Worm (Caenorhabditis elegans) whole organism, L3 larva: Measurements from ENCODE around the gene gcp-2.1.
"Not testable (repeated sequence)": the region's sequence is repeated elsewhere in the genome, so short reads cannot be mapped to it uniquely, and the experiment has no call there.

Experiments
- ZK546.5 ChIP-seq: sonication (generic microtip); optimal IDR thresholded peaks from 2 replicates; lab custom pipeline; 2017; ENCODE audit warnings: missing biosample characterization, missing genetic modification characterization
- aly-2 ChIP-seq: fragments of 150-350 bp; optimal IDR thresholded peaks from 2 replicates; lab custom pipeline; 2014; ENCODE audit warnings: missing biosample characterization, missing genetic modification characterization
- ama-1 ChIP-seq: fragments of 150-350 bp; optimal IDR thresholded peaks from 2 replicates; lab custom pipeline; 2018
- ceh-28 ChIP-seq: fragments of 150-350 bp; optimal IDR thresholded peaks from 2 replicates; lab custom pipeline; 2014; ENCODE audit warnings: missing biosample characterization, missing genetic modification reagents, missing genetic modification characterization
- egl-5 ChIP-seq: fragments of 150-350 bp; optimal IDR thresholded peaks from 2 replicates; lab custom pipeline; 2017; ENCODE audit warnings: missing biosample characterization, missing genetic modification reagents, missing genetic modification characterization, inconsistent platforms
- elt-2 ChIP-seq: sonication (generic microtip); optimal IDR thresholded peaks from 2 replicates; lab custom pipeline; 2016; ENCODE audit warnings: missing genetic modification reagents, mild to moderate bottlenecking, missing genetic modification characterization, missing compliant biosample characterization
- fkh-10 ChIP-seq: sonication (generic microtip); optimal IDR thresholded peaks from 2 replicates; lab custom pipeline; 2017; ENCODE audit warnings: missing biosample characterization, missing genetic modification reagents, missing genetic modification characterization
- fos-1 ChIP-seq: fragments of 150-350 bp; optimal IDR thresholded peaks from 2 replicates; lab custom pipeline; 2014; ENCODE audit warnings: missing biosample characterization, missing genetic modification characterization
- hmg-11 ChIP-seq: sonication (generic microtip); optimal IDR thresholded peaks from 2 replicates; lab custom pipeline; 2016; ENCODE audit warnings: missing genetic modification characterization, missing compliant biosample characterization
- jun-1 ChIP-seq: fragments of 150-350 bp; optimal IDR thresholded peaks from 2 replicates; lab custom pipeline; 2014; ENCODE audit warnings: missing biosample characterization, missing genetic modification reagents, missing genetic modification characterization
- lin-15B ChIP-seq: fragments of 150-350 bp; optimal IDR thresholded peaks from 2 replicates; lab custom pipeline; 2014; ENCODE audit warnings: missing biosample characterization, missing genetic modification characterization
- lin-39 ChIP-seq: fragments of 150-350 bp; optimal IDR thresholded peaks from 2 replicates; lab custom pipeline; 2018; ENCODE audit warnings: missing biosample characterization, missing genetic modification reagents, missing genetic modification characterization
- mdl-1 ChIP-seq: fragments of 150-350 bp; optimal IDR thresholded peaks from 2 replicates; lab custom pipeline; 2014; ENCODE audit warnings: missing biosample characterization, missing genetic modification characterization
- nfya-1 ChIP-seq: sonication (generic microtip); optimal IDR thresholded peaks from 2 replicates; lab custom pipeline; 2017; ENCODE audit warnings: missing genetic modification characterization, mild to moderate bottlenecking, missing compliant biosample characterization, antibody characterized with exemption, moderate library complexity; ENCODE audit not compliant: insufficient read depth
- nhr-11 ChIP-seq: fragments of 150-350 bp; optimal IDR thresholded peaks from 2 replicates; lab custom pipeline; 2014; ENCODE audit warnings: missing biosample characterization, missing genetic modification characterization
- nhr-25 ChIP-seq: sonication (generic microtip); optimal IDR thresholded peaks from 2 replicates; lab custom pipeline; 2017; ENCODE audit warnings: missing biosample characterization, missing genetic modification characterization
- nhr-28 ChIP-seq: fragments of 150-350 bp; optimal IDR thresholded peaks from 2 replicates; lab custom pipeline; 2014; ENCODE audit warnings: missing biosample characterization, missing genetic modification characterization
- nhr-76 ChIP-seq: fragments of 150-350 bp; sonication (generic microtip); optimal IDR thresholded peaks from 5 replicates; lab custom pipeline; 2014; ENCODE audit warnings: missing biosample characterization, missing genetic modification characterization
- pha-4 ChIP-seq: fragments of 150-350 bp; optimal IDR thresholded peaks from 2 replicates; lab custom pipeline; 2014; ENCODE audit warnings: missing biosample characterization, missing genetic modification reagents, missing genetic modification characterization
- pqm-1 ChIP-seq: fragments of 150-350 bp; optimal IDR thresholded peaks from 2 replicates; lab custom pipeline; 2017; ENCODE audit warnings: missing biosample characterization, missing genetic modification characterization, inconsistent platforms
- sea-2 ChIP-seq: fragments of 150-350 bp; sonication (generic microtip); optimal IDR thresholded peaks from 4 replicates; lab custom pipeline; 2014; ENCODE audit warnings: missing biosample characterization, missing genetic modification reagents, missing genetic modification characterization
- skn-1 ChIP-seq: fragments of 150-350 bp; optimal IDR thresholded peaks from 2 replicates; lab custom pipeline; 2014; ENCODE audit warnings: missing biosample characterization, missing genetic modification characterization
- snpc-4 ChIP-seq: fragments of 150-350 bp; optimal IDR thresholded peaks from 2 replicates; lab custom pipeline; 2014; ENCODE audit warnings: missing biosample characterization, missing genetic modification characterization
- tbx-2 ChIP-seq: sonication (generic microtip); optimal IDR thresholded peaks from 2 replicates; lab custom pipeline; 2016; ENCODE audit warnings: mild to moderate bottlenecking, missing genetic modification characterization, missing compliant biosample characterization
- unc-39 ChIP-seq: sonication (generic microtip); optimal IDR thresholded peaks from 4 replicates; lab custom pipeline; 2017; ENCODE audit warnings: missing biosample characterization, missing genetic modification characterization
- zag-1 ChIP-seq: fragments of 150-350 bp; optimal IDR thresholded peaks from 2 replicates; lab custom pipeline; 2014; ENCODE audit warnings: missing biosample characterization, missing genetic modification characterization
- ztf-4 ChIP-seq: fragments of 150-350 bp; optimal IDR thresholded peaks from 2 replicates; lab custom pipeline; 2014; ENCODE audit warnings: missing biosample characterization, missing genetic modification characterization

The gcp-2.1 gene

DNA sequence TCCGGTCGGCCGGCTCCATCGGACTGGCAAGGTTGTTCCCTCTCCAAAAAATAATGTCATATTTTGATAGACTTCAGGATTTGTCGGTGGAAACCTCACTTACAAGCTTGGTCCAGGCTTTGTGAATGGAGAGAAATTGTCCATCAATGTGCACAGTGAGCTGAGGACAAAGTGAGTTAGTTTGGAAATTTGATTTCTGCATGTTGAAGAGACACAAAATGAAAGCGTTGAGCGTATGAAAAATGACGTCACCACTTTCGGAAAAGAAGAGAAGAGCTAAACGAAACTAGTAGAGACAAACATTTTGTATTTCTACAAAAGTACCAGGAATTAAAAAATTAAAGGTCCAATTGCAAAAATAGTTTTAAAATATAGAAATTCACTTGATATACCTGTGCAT, 3.4 kb downstream of the gcp-2.1 start:
- peak; percentile 94 for TF ChIP-seq fkh-10 (GFP tag; lab: Kevin White, UChicago)
- no peak for TF ChIP-seq nhr-76 (tag; lab: Kevin White, UChicago)
- no peak for TF ChIP-seq ceh-28 (tag; lab: Kevin White, UChicago)
- TF ChIP-seq lin-39 (tag; lab: Kevin White, UChicago): no peak

DNA sequence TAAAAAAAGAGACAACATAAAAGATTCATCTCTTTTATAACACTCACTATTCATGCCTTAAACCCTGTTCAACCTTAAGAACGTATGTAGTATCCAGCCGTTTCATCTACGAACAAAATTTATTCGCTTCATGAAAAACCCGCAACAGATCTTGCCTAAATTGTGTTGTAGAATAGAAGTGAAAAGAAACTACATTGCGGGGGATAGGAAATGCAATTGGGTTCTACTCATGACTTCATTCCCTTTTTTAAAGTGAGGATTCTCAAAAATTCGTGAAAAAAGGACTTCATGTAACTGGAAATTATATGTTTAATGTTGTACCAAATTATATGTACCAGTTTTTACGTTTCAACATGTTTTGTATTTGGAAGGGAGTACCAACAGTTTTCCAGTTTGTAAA, 7.4 kb downstream of the gcp-2.1 start:
- TF ChIP-seq unc-39 (tag; lab: Kevin White, UChicago) (no peak), nhr-28 (tag; lab: Kevin White, UChicago) (no peak), fkh-10 (GFP tag; lab: Kevin White, UChicago) (peak; percentile 36)

DNA sequence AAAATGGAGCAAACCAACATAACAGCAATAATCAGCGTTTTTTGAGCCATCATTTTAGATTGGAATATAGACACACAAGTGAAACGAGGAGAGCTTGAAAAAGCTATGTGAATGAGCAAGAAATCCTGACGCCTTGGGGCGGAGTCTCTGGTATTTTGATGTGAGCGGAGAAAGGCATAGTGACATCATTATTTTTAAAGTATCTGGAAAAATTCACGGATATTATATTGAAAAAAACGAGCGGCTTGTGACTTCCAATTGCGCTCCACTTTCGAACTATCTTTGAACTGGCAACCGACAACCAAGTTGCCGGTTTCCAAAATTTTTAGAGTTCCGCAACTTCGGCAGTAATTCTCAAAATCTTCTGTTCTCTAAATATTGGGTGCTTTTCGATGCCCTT, 9.6 kb downstream of the gcp-2.1 start, which contains the start of gene nlp-64:
Gene nlp-64 (minus strand): TSS at position 101 of the 400 bp plus-strand sequence.
- TF ChIP-seq zag-1 (tag; lab: Kevin White, UChicago) (no peak), ama-1 (lab: Kevin White, UChicago) (no peak)
- TF ChIP-seq, all 47 proteins: peak for 0

DNA sequence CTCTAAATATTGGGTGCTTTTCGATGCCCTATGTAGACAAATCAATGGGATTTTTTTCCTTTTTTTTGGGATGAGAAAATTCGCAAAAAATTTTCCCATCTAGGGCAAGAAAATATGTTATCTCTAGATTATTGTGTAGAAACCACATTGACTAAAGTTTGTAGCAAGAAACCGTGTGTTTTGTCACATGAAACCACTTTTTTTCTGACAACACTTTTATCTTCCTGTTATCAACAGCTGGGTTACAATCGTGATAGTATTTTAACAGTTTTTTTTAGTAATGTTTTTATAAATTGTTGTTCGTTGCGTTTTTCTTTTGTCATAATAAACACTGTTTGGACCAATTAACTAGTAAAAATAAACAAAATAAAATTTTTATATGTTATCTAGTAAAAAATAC, 10.6 kb downstream of the gcp-2.1 start:
- no peak for TF ChIP-seq snpc-4 (tag; lab: Kevin White, UChicago)
- peak; percentile 21 for TF ChIP-seq elt-2 (tag; lab: Kevin White, UChicago)
- no peak for TF ChIP-seq lin-39 (tag; lab: Kevin White, UChicago)
- peak; percentile 20 for TF ChIP-seq pqm-1 (tag; lab: Kevin White, UChicago)

DNA sequence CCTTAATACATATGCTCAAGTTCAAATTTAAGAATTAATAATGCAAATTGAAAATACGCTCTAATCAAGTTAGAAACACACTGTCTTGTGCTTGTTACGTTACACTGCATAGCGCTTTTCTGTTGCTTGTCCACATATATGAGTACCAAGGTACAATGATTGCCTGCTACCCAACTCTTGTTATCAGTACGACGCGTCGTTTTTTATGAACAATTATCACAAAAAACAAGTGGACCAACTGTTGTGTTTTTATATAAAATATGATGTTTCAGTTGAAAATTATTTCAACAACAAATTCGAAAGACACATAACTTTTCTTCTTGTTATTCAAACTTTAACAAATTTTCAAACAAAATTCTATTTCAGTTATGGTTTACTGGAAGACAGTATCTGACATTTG, 11.3 kb downstream of the gcp-2.1 start, which contains the start of gene M02E1.4:
Gene M02E1.4 (plus strand): TSS at position 367 of the 400 bp plus-strand sequence.
- TF ChIP-seq pqm-1 (tag; lab: Kevin White, UChicago) (peak; percentile 70), elt-2 (tag; lab: Kevin White, UChicago) (peak; percentile 65), ZK546.5 (no peak), pha-4 (tag; lab: Kevin White, UChicago) (peak; percentile 45), ztf-4 (tag; lab: Kevin White, UChicago) (no peak), tbx-2 (no peak), nfya-1 (no peak), jun-1 (tag; lab: Kevin White, UChicago) (no peak), fos-1 (tag; lab: Kevin White, UChicago) (no peak), nhr-25 (tag; lab: Kevin White, UChicago) (no peak), zag-1 (tag; lab: Kevin White, UChicago) (no peak)
- TF ChIP-seq, all 47 proteins: peak for 3

DNA sequence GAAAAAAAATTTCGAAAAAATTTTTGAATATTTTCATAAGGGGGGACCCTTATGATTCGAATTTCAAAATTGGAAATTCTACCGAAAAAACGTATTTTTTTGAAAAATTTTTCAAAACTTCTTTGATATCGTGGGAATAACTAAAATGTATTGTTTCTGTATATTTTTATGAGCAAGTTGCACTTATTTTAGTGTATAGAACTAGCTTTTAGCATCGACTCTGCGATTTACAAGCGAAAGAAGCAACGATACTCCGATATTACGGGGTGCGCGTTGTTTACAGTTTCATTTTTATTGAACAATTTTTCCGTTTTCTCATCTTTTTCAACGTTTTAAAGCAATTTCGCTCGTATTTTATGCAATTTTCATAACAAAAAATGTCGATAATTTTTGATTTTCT, 20.6 kb downstream of the gcp-2.1 start, which contains the start of gene M02E1.3:
Gene M02E1.3 (plus strand): TSS at position 301 of the 400 bp plus-strand sequence.
- not testable (repeated sequence) for TF ChIP-seq zag-1 (tag; lab: Kevin White, UChicago); nhr-28 (tag; lab: Kevin White, UChicago); tbx-2
- TF ChIP-seq, all 47 proteins: peak for 0; not testable (repeated sequence) for 47

DNA sequence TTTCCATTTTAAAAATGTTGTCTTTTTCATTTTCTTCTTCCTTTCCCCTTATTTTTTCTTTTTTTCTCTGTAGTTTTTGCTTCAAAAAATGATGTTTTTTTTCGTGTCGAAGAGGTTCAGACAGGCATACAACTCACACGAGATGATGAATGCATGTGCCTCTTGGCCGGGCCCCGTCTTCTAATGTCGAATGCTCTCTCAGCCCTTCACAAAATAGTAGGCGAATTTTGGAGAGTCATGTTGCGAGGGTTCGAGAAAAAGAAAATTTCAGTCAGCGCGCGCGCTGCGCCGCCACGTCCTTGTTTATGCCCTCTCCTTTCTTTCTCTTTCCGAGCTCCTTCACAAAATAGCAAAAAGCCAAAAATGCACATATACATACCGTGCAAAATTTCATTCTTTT, 22.4 kb downstream of the gcp-2.1 start:
- TF ChIP-seq skn-1 (tag; lab: Kevin White, UChicago) (peak; percentile 18), nhr-28 (tag; lab: Kevin White, UChicago) (no peak), aly-2 (tag; lab: Kevin White, UChicago) (no peak), sea-2 (GFP tag; lab: Kevin White, UChicago) (no peak), egl-5 (peak; percentile 66), snpc-4 (tag; lab: Kevin White, UChicago) (peak; percentile 25), ama-1 (lab: Kevin White, UChicago) (peak; percentile 34), hmg-11 (tag; lab: Kevin White, UChicago) (peak; percentile 59), fkh-10 (GFP tag; lab: Kevin White, UChicago) (peak; percentile 79), mdl-1 (tag; lab: Kevin White, UChicago) (peak; percentile 85), nhr-11 (peak; percentile 21), nfya-1 (peak; percentile 81), elt-2 (tag; lab: Kevin White, UChicago) (peak; percentile 47), pha-4 (tag; lab: Kevin White, UChicago) (peak; percentile 20), lin-39 (tag; lab: Kevin White, UChicago) (peak; percentile 83), lin-15B (tag; lab: Kevin White, UChicago) (peak; percentile 71), tbx-2 (no peak)
